Worm (Caenorhabditis elegans): ENCODE data around the gene fbxb-13.
"Not testable (repeated sequence)": the region's sequence is repeated elsewhere in the genome, so short reads cannot be mapped to it uniquely, and the experiment has no call there.

The fbxb-13 gene

ce11 chrII:1820774-1821173, 32.7 kb downstream of the fbxb-13 start, which contains the start of gene fbxa-3:
TSS of gene fbxa-3 (minus strand) at chrII:1820874.
- TF ChIP-seq ceh-18 (tag; optimal IDR thresholded peaks at IDR 0.05) (no peak), nhr-11 (tag; optimal IDR thresholded peaks at IDR 0.05) (no peak)

DNA sequence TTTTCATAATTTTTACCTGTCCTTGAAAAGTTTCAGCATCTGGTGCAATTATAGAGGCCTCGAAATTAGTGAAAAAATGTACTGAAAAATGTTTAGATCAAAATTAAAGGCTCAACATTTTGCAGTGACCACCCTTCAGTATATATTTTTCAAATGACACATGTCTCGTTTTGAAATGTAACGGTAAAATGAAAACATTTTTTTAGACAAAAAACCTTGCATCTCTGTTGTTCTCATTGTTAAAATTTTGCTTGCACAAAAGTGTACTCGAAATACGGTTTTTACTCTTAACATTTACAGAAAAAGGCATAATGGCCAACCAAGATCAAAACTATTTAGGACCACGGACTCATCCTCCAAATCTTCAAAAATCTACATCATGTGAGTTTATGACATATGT, 36.3 kb downstream of the fbxb-13 start, which contains the start of gene math-41:
Gene math-41 (plus strand): TSS at position 301 of the 400 bp plus-strand sequence.
- TF ChIP-seq che-1 (tag; optimal IDR thresholded peaks at IDR 0.05); sox-2 (GFP tag; IDR thresholded peaks at IDR 0.05); hlh-15 (tag; optimal IDR thresholded peaks at IDR 0.05): not testable (repeated sequence)

- TF ChIP-seq ttx-3 (tag; optimal IDR thresholded peaks at IDR 0.05): no peak
- TF ChIP-seq ztf-16 (tag; optimal IDR thresholded peaks at IDR 0.05): no peak
- TF ChIP-seq mec-3 (tag; optimal IDR thresholded peaks at IDR 0.05; ENCODE audit: borderline replicate concordance): no peak
- no peak for TF ChIP-seq gmeb-2 (tag; optimal IDR thresholded peaks at IDR 0.05)
- TF ChIP-seq elt-4 (tag; optimal IDR thresholded peaks at IDR 0.05): no peak
- TF ChIP-seq ahr-1 (tag; optimal IDR thresholded peaks at IDR 0.05): no peak
- no peak for TF ChIP-seq unc-86 (tag; optimal IDR thresholded peaks at IDR 0.05)
- no peak for TF ChIP-seq zip-5 (tag; optimal IDR thresholded peaks at IDR 0.05)
- TF ChIP-seq unc-55 (GFP tag; optimal IDR thresholded peaks at IDR 0.05): no peak
- no peak for TF ChIP-seq pqm-1 (tag; optimal IDR thresholded peaks at IDR 0.05)
- no peak for TF ChIP-seq pros-1 (tag; optimal IDR thresholded peaks at IDR 0.05)
- no peak for TF ChIP-seq dmd-4 (tag; optimal IDR thresholded peaks at IDR 0.05; ENCODE audit: borderline replicate concordance)
- TF ChIP-seq fax-1 (tag; optimal IDR thresholded peaks at IDR 0.05): no peak
- no peak for TF ChIP-seq lim-6 (tag; optimal IDR thresholded peaks at IDR 0.05)
- no peak for TF ChIP-seq npax-4 (tag; optimal IDR thresholded peaks at IDR 0.05)
- TF ChIP-seq eyg-1 (tag; optimal IDR thresholded peaks at IDR 0.05): no peak
- TF ChIP-seq ceh-31 (tag; optimal IDR thresholded peaks at IDR 0.05): no peak
- TF ChIP-seq unc-3 (GFP tag; conservative IDR thresholded peaks at IDR 0.05): no peak
- no peak for TF ChIP-seq unc-3 (tag; optimal IDR thresholded peaks at IDR 0.05)
- TF ChIP-seq ceh-24 (tag; optimal IDR thresholded peaks at IDR 0.05): no peak
Measured at ce11 chrII:1830182-1830682, 42.2 kb downstream of the fbxb-13 start, which contains the start of gene math-40. TSS of gene math-40 (plus strand) at chrII:1830632.

DNA sequence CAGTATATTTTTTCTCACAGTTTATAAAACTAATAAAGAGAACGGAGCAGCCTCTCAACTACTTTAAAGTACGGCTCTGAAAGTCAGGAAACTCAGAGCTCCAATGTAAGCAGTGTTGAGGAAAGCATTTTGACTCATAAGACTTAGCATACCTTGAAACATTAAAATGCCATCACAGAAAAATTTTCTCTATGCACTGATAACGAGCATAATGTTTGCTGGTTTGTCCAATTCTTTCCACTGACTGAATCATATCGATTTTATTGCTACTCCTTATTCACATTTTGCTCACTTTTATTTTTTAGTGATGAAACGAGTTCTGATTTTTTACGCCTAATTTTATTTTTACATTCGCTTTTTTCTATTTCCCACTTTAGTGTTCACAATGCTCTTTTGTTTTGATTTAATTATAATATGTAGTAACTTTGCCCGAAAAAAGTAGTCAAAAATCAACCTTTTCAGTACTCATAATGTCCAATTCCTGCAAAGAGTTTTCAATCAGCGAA, 43.9 kb downstream of the fbxb-13 start, which contains the start of gene math-39:
Gene math-39 (plus strand): TSS at position 456 of the 506 bp plus-strand sequence.
- no peak for TF ChIP-seq unc-86 (tag; optimal IDR thresholded peaks at IDR 0.05)
- TF ChIP-seq tbx-7 (tag; optimal IDR thresholded peaks at IDR 0.05): no peak
- no peak for TF ChIP-seq hlh-6 (tag; optimal IDR thresholded peaks at IDR 0.05)

- TF ChIP-seq C38D4.7 (GFP tag; optimal IDR thresholded peaks at IDR 0.05) (no peak), pha-2 (tag; optimal IDR thresholded peaks at IDR 0.05) (no peak), nhr-11 (tag; optimal IDR thresholded peaks at IDR 0.05) (no peak), unc-86 (tag; optimal IDR thresholded peaks at IDR 0.05) (no peak), C08G9.2 (tag; optimal IDR thresholded peaks at IDR 0.05) (no peak), ceh-9 (tag; optimal IDR thresholded peaks at IDR 0.05) (no peak)
Measured at ce11 chrII:1836204-1836603, 48.1 kb downstream of the fbxb-13 start, which contains the start of gene T08E11.1. TSS of gene T08E11.1 (plus strand) at chrII:1836504.

All from whole organism, late embryonic.